Fruit fly (Drosophila melanogaster): ENCODE measurements around the gene Golgin104.

Golgin104 gene

DNA sequence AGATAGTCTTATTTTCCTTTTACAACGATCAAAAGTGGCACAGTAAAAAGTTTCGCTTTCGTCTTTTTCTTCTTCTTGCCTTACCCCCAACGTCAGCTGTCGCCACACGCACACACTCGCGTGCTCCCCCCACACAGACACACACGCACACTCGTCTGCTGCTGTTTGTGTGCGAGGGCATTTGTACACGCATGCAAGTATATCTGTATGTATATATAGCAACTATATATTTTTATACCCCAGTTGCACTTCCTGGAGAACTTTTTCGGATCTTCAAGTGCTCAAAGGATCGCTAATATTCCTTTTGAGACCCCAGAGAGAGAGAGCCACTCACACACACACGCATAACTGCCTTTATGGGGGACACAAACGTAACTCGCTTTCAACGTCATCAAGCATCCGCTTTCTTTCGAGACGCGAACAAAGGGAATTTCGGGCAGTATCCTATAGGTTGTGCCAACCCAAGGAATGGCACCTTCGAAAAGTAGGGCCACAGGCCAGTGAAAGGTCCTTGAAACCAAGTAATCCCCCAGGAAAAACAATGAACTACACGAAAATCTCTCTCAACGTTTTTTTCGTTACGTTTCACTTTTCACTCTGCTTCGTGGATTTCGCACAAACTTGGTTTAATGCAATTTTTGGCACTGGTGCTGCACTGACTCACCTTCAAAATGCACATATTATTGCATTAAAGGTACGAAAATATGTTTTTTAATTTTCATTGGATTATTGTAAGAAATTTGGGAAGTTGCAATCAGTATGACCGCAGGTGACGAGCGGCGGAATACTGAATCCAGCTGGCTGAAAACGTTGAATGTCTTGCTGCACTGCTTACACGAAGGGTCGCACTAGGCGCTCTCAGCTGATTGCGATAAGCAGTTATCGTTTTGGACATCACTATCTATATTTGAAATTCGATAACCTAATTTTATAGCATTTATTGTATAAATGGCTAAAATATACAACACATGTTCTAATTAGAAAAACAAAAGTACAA lies 26.3 kb upstream of the Golgin104 start, which contains the start of gene roq (continued):
- TF ChIP-seq CG1603 (tag; optimal IDR thresholded peaks at IDR 0.05) (peak; percentile 85), pfk (GFP tag; optimal IDR thresholded peaks at IDR 0.05) (no peak), CG18011 (GFP tag; optimal IDR thresholded peaks at IDR 0.05) (peak; percentile 24), phol (tag; optimal IDR thresholded peaks at IDR 0.05) (peak; percentile 52), CG12659 (GFP tag; optimal IDR thresholded peaks at IDR 0.05) (peak; percentile 61), CG17328 (GFP tag; IDR thresholded peaks at IDR 0.05) (no peak), esg (GFP tag; conservative IDR thresholded peaks at IDR 0.05) (no peak), stwl (tag; optimal IDR thresholded peaks at IDR 0.05) (peak; percentile 88), al (GFP tag; IDR thresholded peaks at IDR 0.05) (no peak), Dek (tag; optimal IDR thresholded peaks at IDR 0.05) (no peak), twi (tag; optimal IDR thresholded peaks at IDR 0.05) (peak; percentile 4), hb (GFP tag; IDR thresholded peaks at IDR 0.05; ENCODE audit: partially characterized antibody) (peak; percentile 49; the same call in 1 of the 3 replicates), grau (tag; optimal IDR thresholded peaks at IDR 0.05) (peak; percentile 36), Sry-δ (GFP tag; optimal IDR thresholded peaks at IDR 0.05) (peak; percentile 74), MESR4 (GFP tag; optimal IDR thresholded peaks at IDR 0.05) (peak; percentile 57), hbn (GFP tag; IDR thresholded peaks at IDR 0.05; ENCODE audit: partially characterized antibody) (peak; percentile 44; the same call in 1 of the 2 replicates), tna (GFP tag; IDR thresholded peaks at IDR 0.05; ENCODE audit: partially characterized antibody) (peak; percentile 46), Abd-B (GFP tag; optimal IDR thresholded peaks at IDR 0.05) (peak; percentile 23), CG9609 (GFP tag; optimal IDR thresholded peaks at IDR 0.05) (no peak), CG14710 (tag; optimal IDR thresholded peaks at IDR 0.05) (peak; percentile 57), CG2712 (tag; optimal IDR thresholded peaks at IDR 0.05) (peak; percentile 41), cg (GFP tag; optimal IDR thresholded peaks at IDR 0.05) (peak; percentile 98), E2f2 (GFP tag; IDR thresholded peaks at IDR 0.05) (peak; percentile 89), CG34224 (GFP tag; IDR thresholded peaks at IDR 0.05; ENCODE audit: partially characterized antibody) (peak; percentile 58; the same call in 2 of the 3 replicates), CG13424 (tag; optimal IDR thresholded peaks at IDR 0.05) (no peak), Sin3A (optimal IDR thresholded peaks at IDR 0.05) (peak; percentile 19), sens (GFP tag) (peak; percentile 74), CG14050 (GFP tag; IDR thresholded peaks at IDR 0.05) (no peak), gem (tag; optimal IDR thresholded peaks at IDR 0.05) (no peak), Ets97D (GFP tag; optimal IDR thresholded peaks at IDR 0.05) (peak; percentile 70), CG33557 (GFP tag; optimal IDR thresholded peaks at IDR 0.05) (peak; percentile 26), CG4617 (GFP tag; optimal IDR thresholded peaks at IDR 0.05; ENCODE audit: borderline replicate concordance) (peak; percentile 81), chinmo (GFP tag; IDR thresholded peaks at IDR 0.05; ENCODE audit: partially characterized antibody) (peak; percentile 72; the same call in 3 of the 4 replicates), CrebB (tag; optimal IDR thresholded peaks at IDR 0.05) (peak; percentile 14), HmgZ (tag; optimal IDR thresholded peaks at IDR 0.05) (peak; percentile 58), Stat92E (GFP tag; optimal IDR thresholded peaks at IDR 0.05) (peak in 2 of 3 experiments; percentile 28 to 82), CG9797 (GFP tag; optimal IDR thresholded peaks at IDR 0.05) (peak; percentile 95), CG13624 (GFP tag; optimal IDR thresholded peaks at IDR 0.05) (peak; percentile 12), Blimp-1 (GFP tag; optimal IDR thresholded peaks at IDR 0.05) (peak; percentile 92), amos (GFP tag; IDR thresholded peaks at IDR 0.05; ENCODE audit: partially characterized antibody) (peak; percentile 59; the same call in 1 of the 2 replicates), bbx (GFP tag; IDR thresholded peaks at IDR 0.05; ENCODE audit: partially characterized antibody) (peak; percentile 51), Scr (GFP tag; IDR thresholded peaks at IDR 0.05; ENCODE audit: partially characterized antibody) (peak; percentile 38), CG33213 (GFP tag; optimal IDR thresholded peaks at IDR 0.05) (peak; percentile 44), PHDP (tag; optimal IDR thresholded peaks at IDR 0.05) (no peak), CG10267 (tag; optimal IDR thresholded peaks at IDR 0.05) (peak; percentile 28), Xbp1 (GFP tag; optimal IDR thresholded peaks at IDR 0.05) (peak; percentile 1)
